Worm (Caenorhabditis elegans) whole organism, dauer: Measurements from ENCODE around the gene ubc-9.

Experiments
- unc-62 ChIP-seq: sonication (generic microtip); optimal IDR thresholded peaks from 2 replicates; lab custom pipeline; 2017; ENCODE audit warnings: missing biosample characterization, missing genetic modification reagents, missing genetic modification characterization

The ubc-9 gene

ce11 chrIV:4649460-4649859 lies 1.4 kb upstream of the ubc-9 start, which contains the start of gene F29B9.7:
F29B9.7 (plus strand) TSS chrIV:4649760.
- TF ChIP-seq unc-62 (GFP tag; lab: Kevin White, UChicago), result no peak

- TF ChIP-seq unc-62 (GFP tag; lab: Kevin White, UChicago), result no peak
Observed at ce11 chrIV:4652365-4652844, 1.6 kb downstream of the ubc-9 start, which contains the start of gene F29B9.5. F29B9.5 (plus strand) TSS chrIV:4652415.

DNA sequence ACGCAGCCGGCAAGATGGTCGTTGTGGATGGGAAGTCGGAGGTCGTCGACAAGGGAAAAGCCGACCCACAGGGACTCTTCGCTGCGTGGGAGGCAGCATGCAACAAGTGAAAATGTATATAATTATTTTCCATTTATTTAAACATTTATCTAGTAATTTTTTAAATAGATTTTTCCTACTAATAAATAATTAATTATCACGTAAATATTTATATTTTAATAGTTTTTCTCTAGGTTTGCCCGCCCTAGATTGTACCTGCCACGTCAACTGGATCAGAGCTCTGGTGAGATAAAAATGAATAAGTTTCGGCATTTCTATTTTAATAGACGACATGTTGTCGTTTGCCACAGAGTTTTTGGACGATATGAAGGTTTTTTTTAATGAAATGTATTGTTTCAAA lies 2.1 kb downstream of the ubc-9 start, which contains the start of gene psr-1:
TSS of gene psr-1 (plus strand) at position 301 of the 400 bp plus-strand sequence.
- no peak for TF ChIP-seq unc-62 (GFP tag; lab: Kevin White, UChicago)

- no peak for TF ChIP-seq unc-62 (GFP tag; lab: Kevin White, UChicago)
Observed at ce11 chrIV:4653708-4654107, 2.9 kb downstream of the ubc-9 start.

ce11 chrIV:4655979-4656378 lies 5.1 kb downstream of the ubc-9 start:
- TF ChIP-seq unc-62 (GFP tag; lab: Kevin White, UChicago), result no peak

DNA sequence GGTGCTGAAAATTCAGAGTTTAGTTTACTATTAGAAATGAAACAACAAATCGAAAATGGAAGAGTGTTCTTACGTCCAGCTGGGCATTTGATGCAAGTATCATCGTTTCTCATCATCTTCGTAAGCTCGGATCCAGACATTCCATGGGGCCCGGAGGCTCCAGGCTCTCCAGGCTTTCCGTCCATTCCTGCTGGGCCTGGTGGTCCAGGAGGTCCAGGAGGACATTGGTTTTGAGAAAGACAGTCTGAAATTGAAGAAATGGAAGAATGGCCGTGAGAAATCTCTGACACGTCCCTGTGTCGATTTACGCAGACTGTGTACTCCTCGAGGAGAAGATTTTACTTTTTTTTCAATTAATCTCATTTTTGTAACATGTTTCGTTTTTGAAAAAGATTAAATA lies 5.5 kb downstream of the ubc-9 start:
- no peak for TF ChIP-seq unc-62 (GFP tag; lab: Kevin White, UChicago)

- TF ChIP-seq unc-62 (GFP tag; lab: Kevin White, UChicago), result no peak
Observed at ce11 chrIV:4657874-4658273, 7.0 kb downstream of the ubc-9 start, which contains the start of gene col-111. col-111 (minus strand) TSS chrIV:4657974.

- TF ChIP-seq unc-62 (GFP tag; lab: Kevin White, UChicago), result no peak
Observed at ce11 chrIV:4659277-4659676, 8.4 kb downstream of the ubc-9 start, which contains the start of gene mrps-21. mrps-21 (minus strand) TSS chrIV:4659517.

DNA sequence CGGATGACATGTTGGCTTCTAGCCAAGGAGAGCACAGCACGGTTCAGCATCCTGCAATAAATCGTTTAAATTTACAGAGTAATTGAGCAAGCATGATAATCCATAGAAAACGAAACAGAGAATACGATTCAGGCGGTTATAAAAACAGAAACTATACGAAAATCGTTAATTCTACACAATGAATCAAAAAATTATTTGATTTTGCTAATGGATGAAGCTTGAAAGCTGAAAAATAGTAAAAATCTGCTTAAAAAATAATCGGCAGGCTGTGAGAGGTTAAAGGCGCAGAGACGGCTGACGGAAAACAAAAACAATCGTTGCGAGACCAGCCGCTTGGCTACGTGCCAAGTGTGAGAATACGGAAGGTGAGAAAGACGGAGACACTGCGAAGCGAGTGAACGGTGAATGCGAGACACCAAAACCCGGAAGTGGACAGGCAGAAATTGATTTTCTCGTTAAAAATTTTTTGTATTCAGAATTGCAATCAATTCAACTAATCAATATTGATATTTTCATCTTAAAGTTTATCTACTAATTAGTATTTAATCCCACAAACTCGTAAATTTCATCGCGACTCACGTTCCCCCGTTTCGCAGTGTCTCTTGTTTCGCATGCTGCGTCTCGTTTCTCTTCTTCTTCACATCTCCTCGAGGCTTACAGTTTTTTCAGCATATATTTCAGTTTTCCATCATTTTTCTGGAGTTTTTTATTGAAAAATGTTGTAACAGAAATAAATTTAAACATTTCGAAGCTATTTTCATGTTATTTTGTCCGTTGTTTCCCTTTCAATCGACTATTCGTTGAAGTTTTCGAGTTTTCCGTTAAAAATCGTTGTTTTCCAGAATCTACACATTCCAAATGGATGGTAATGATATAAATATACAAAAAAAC lies 9.6 kb downstream of the ubc-9 start, which contains the start of the genes F29B9.11 and jmjd-1.2:
TSS of gene F29B9.11 (minus strand) at position 51 of the 891 bp plus-strand sequence.
TSS of gene jmjd-1.2 (plus strand) at position 841 of the 891 bp plus-strand sequence.
- no peak for TF ChIP-seq unc-62 (GFP tag; lab: Kevin White, UChicago)

- no peak for TF ChIP-seq unc-62 (GFP tag; lab: Kevin White, UChicago)
Observed at ce11 chrIV:4665079-4665478, 14.2 kb downstream of the ubc-9 start, which contains the start of gene F29B9.1. F29B9.1 (plus strand) TSS chrIV:4665379.

DNA sequence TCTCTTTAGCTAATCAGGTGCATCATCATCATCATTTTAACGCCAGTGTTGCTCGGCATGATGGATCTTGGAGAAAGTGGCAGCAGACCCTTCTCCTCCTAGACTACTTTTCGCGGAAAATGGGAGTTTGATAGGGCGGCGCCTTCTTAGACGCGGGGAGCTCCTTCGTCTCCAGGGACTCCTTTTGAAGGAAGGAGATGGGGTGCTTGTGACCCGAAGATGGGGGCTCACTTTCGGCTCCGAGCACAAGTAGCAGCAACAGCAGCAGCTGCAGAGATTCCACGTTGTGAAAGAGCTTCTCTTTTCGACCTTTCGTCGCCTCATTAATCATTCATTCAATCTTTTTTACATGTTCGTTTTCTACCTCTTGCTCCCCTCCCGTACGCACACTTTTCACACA lies 16.5 kb downstream of the ubc-9 start:
- no peak for TF ChIP-seq unc-62 (GFP tag; lab: Kevin White, UChicago)

- no peak for TF ChIP-seq unc-62 (GFP tag; lab: Kevin White, UChicago)
Observed at ce11 chrIV:4667835-4668234, 17.0 kb downstream of the ubc-9 start.

DNA sequence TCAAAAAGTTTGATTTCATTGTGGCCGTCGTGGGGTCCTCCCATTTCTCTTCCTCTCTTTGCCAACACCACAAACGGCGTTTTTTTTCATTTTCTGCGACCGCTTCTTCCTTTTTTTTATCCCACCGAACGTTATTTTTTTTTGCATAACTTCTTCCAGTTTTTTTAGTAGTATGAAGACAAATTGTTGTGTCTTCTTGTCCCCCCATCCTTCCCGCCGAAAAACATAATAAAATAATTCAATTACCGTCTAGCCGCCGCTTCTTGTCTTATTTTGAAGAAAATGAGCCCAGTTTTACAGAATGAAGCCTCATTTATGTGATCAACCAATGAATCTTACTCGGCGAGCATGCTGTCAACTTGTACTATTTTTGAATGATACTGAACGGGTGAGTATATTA lies 18.4 kb downstream of the ubc-9 start, which contains the start of gene F29B9.12:
TSS of gene F29B9.12 (plus strand) at position 301 of the 400 bp plus-strand sequence.
- no peak for TF ChIP-seq unc-62 (GFP tag; lab: Kevin White, UChicago)

DNA sequence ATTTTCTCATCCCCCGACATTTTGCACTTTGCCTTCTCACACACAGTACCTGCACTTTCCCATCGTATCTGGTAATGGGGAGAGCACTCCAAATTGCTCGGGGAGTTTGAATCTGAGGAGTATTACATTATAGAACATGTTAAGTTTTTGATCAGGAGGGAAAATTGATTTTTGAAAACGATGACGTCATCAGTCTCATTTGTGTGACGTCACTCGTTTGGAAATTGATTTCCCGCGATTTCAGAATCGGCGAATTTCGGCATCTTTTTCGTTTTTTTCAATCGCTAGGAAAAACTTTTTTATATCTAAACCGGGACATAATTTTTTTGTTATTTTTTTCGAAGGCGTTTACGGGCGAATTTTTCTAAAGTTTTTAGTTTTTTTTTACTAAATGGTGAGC lies 22.5 kb downstream of the ubc-9 start:
- TF ChIP-seq unc-62 (GFP tag; lab: Kevin White, UChicago), result no peak

- TF ChIP-seq unc-62 (GFP tag; lab: Kevin White, UChicago), result no peak
Observed at ce11 chrIV:4674322-4674721, 23.5 kb downstream of the ubc-9 start.

DNA sequence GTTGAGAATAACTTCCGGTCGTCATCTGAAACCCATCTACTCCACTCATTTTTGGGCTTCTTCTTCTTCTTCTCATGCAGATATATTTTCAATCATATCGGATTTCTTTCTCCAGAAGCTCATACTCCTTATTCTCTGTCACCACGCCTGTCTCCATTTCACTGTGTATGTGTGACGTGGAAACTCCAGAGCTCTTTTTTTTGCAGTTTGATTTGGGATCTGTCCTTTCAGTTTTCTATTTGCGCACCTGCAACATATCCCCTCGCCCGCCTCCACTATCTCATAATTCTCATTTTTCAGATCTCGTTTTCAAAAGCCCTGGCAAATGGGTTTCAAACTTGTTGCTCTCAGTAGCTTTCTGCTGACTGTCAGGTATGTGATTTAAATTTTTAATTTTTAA lies 27.9 kb downstream of the ubc-9 start, which contains the start of gene kin-36:
TSS of gene kin-36 (plus strand) at position 301 of the 400 bp plus-strand sequence.
- TF ChIP-seq unc-62 (GFP tag; lab: Kevin White, UChicago), result no peak
